Worm (Caenorhabditis elegans): Measurements from ENCODE around the gene C15C8.4.

C15C8.4 gene

ce11 chrV:12754839-12755238 lies 7.6 kb upstream of the C15C8.4 start, which contains the start of gene gpa-13:
gpa-13 (minus strand) TSS chrV:12754939.
- TF ChIP-seq vab-7 (GFP tag; IDR thresholded peaks at IDR 0.05) (no peak), mes-2 (tag; optimal IDR thresholded peaks at IDR 0.05; ENCODE audit: poor library complexity, severe bottlenecking) (no peak), F37D6.2 (tag; optimal IDR thresholded peaks at IDR 0.05) (no peak), daf-12 (tag; optimal IDR thresholded peaks at IDR 0.05) (no peak), lin-15B (tag; optimal IDR thresholded peaks at IDR 0.05) (no peak), dmd-9 (GFP tag; IDR thresholded peaks at IDR 0.05) (no peak)

ce11 chrV:12752407-12752806 lies 5.1 kb upstream of the C15C8.4 start, which contains the start of gene C15C8.8:
C15C8.8 (minus strand) TSS chrV:12752507.
- TF ChIP-seq egl-43 (GFP tag; IDR thresholded peaks at IDR 0.05), result no peak
- TF ChIP-seq ZK337.2 (GFP tag; IDR thresholded peaks at IDR 0.05), result no peak
- no peak for TF ChIP-seq ceh-20 (GFP tag; IDR thresholded peaks at IDR 0.05)
- no peak for TF ChIP-seq zfp-3 (GFP tag; conservative IDR thresholded peaks at IDR 0.05)
- no peak for TF ChIP-seq mep-1 (tag; optimal IDR thresholded peaks at IDR 0.05)
- no peak for TF ChIP-seq lim-7 (GFP tag; IDR thresholded peaks at IDR 0.05)
- no peak for TF ChIP-seq Y75B8A.6 (GFP tag; IDR thresholded peaks at IDR 0.05)
- TF ChIP-seq hif-1 (tag; optimal IDR thresholded peaks at IDR 0.05), result no peak
- TF ChIP-seq mes-2 (tag; optimal IDR thresholded peaks at IDR 0.05; ENCODE audit: poor library complexity, severe bottlenecking), result no peak
- no peak for TF ChIP-seq daf-12 (tag; optimal IDR thresholded peaks at IDR 0.05)
- no peak for TF ChIP-seq F10B5.3 (tag; optimal IDR thresholded peaks at IDR 0.05)
- no peak for TF ChIP-seq daf-16 (GFP tag; optimal IDR thresholded peaks at IDR 0.05)
- TF ChIP-seq daf-16 (tag; optimal IDR thresholded peaks at IDR 0.05), result no peak
- TF ChIP-seq ceh-28 (tag; optimal IDR thresholded peaks at IDR 0.05), result no peak
- no peak for TF ChIP-seq T20F7.1 (GFP tag; optimal IDR thresholded peaks at IDR 0.05)
- no peak for TF ChIP-seq ceh-62 (tag; optimal IDR thresholded peaks at IDR 0.05)
- TF ChIP-seq lir-3 (tag; optimal IDR thresholded peaks at IDR 0.05), result no peak
- no peak for TF ChIP-seq nhr-42 (GFP tag; IDR thresholded peaks at IDR 0.05)
- no peak for TF ChIP-seq lin-1 (GFP tag; IDR thresholded peaks at IDR 0.05)
- no peak for TF ChIP-seq aly-2 (tag; optimal IDR thresholded peaks at IDR 0.05)

DNA sequence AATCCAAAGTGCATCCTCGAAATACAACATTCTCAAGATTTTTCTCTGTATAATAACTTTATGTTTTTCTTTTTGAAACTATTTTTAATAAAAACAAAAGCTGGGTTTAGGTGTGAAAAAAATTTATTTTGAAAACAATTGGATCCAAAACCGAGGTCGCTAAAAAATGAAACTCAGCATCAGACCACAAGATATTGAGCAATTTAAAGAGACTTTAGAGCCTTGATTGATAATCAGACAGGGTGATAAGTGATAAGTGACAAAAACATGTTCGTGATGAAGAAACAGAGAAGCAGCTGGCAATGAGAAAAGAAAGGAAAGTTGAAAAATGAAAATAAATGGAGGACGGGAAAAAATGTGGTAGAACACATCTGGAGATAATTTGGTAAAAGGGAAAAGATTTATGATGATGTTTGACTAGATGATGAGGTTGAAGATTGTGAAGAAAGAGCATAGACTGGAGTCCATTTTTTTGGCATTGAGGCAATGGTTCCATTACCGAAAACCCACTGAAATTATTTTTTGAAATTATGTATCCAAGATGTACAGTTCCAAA lies 4.3 kb upstream of the C15C8.4 start, which contains the start of gene C15C8.6:
C15C8.6 (minus strand) TSS at position 51 of the 556 bp plus-strand sequence.
- no peak for TF ChIP-seq dmd-9 (GFP tag; IDR thresholded peaks at IDR 0.05)
- peak in 1 of 2 experiments; percentile 50 for TF ChIP-seq unc-62 (GFP tag; optimal IDR thresholded peaks at IDR 0.05 in 1 of 2)
- no peak for TF ChIP-seq unc-62 (tag; optimal IDR thresholded peaks at IDR 0.05)

DNA sequence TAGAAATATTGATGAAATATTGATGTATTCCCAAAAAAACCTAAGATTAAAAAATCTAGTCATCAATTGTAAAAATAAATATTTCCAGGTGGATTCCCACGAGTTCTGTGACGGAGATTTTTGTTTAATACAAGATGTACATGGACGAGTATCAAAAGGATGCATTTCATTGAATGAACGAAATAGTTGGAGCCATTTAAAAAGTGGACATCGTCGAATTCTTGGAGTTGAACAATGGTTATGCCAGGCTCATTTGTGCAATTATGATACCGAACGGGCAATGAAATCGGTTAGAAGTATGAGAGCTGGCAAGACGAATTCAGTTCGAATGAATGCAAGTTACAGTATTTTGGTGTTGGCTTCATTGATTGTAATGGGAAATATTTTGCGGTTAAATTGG lies 2.3 kb upstream of the C15C8.4 start:
- peak in 1 of 2 experiments; percentile 94 for TF ChIP-seq unc-62 (GFP tag; optimal IDR thresholded peaks at IDR 0.05 in 1 of 2)
- TF ChIP-seq unc-62 (tag; optimal IDR thresholded peaks at IDR 0.05), result no peak
- no peak for TF ChIP-seq spr-1 (tag; optimal IDR thresholded peaks at IDR 0.05)

DNA sequence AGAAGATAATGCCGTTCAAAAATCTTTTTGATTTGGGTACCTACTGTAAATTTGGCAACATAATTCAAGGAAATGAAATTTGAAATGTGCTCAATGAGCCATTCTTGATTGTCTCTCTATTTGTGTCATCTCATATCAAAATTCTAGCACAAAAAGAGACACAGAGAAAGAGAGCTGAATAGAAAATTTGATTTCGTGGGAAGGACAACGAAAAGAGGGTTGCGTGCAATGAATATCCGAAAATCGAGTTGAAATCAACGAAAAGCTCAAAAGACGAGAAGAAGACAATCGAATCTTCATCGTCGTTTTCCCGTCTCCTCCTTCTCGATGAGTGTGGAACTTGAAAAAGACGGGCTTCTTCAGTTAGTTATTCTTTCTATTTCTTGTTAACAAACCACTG lies 593 bp upstream of the C15C8.4 start, which contains the start of gene C15C8.5:
C15C8.5 (plus strand) TSS at position 152 of the 400 bp plus-strand sequence.
- TF ChIP-seq fkh-10 (GFP tag; optimal IDR thresholded peaks at IDR 0.05) (peak; percentile 97), egl-27 (tag; optimal IDR thresholded peaks at IDR 0.05) (no peak), dmd-8 (GFP tag; IDR thresholded peaks at IDR 0.05) (no peak), F26F4.8 (GFP tag; conservative IDR thresholded peaks at IDR 0.05) (no peak), ces-1 (GFP tag; optimal IDR thresholded peaks at IDR 0.05) (peak; percentile 91)

ce11 chrV:12744979-12745378 lies 2.3 kb downstream of the C15C8.4 start, which contains the start of gene C15C8.7:
C15C8.7 (minus strand) TSS chrV:12745050.
- TF ChIP-seq hlh-11 (tag; optimal IDR thresholded peaks at IDR 0.05), result peak; percentile 50
- peak; percentile 58 for TF ChIP-seq dve-1 (tag; optimal IDR thresholded peaks at IDR 0.05; ENCODE audit: insufficient read depth)
- TF ChIP-seq ceh-32 (tag; optimal IDR thresholded peaks at IDR 0.05; ENCODE audit: poor library complexity), result no peak
- TF ChIP-seq dpl-1 (GFP tag; optimal IDR thresholded peaks at IDR 0.05), result no peak
- no peak for TF ChIP-seq ctbp-1 (GFP tag; IDR thresholded peaks at IDR 0.05)
- peak; percentile 37 for TF ChIP-seq nhr-28 (tag; optimal IDR thresholded peaks at IDR 0.05)
- TF ChIP-seq daf-16 (GFP tag; optimal IDR thresholded peaks at IDR 0.05), result no peak
- peak; percentile 51 for TF ChIP-seq daf-16 (tag; optimal IDR thresholded peaks at IDR 0.05)
- TF ChIP-seq Y5F2A.4 (GFP tag; optimal IDR thresholded peaks at IDR 0.05), result no peak
- no peak for TF ChIP-seq D1046.2 (GFP tag; IDR thresholded peaks at IDR 0.05)
- TF ChIP-seq aha-1 (tag), result peak; percentile 77
- peak; percentile 84 for TF ChIP-seq pqm-1 (tag; optimal IDR thresholded peaks at IDR 0.05)
- no peak for TF ChIP-seq nhr-6 (tag; optimal IDR thresholded peaks at IDR 0.05)
- no peak for TF ChIP-seq egl-43 (GFP tag; IDR thresholded peaks at IDR 0.05)
